Fruit fly (Drosophila melanogaster): ENCODE measurements around the gene CG7990.
A peak's percentile ranks its signal among the peaks of the same experiment; 100 is the strongest.

Gene CG7990

DNA sequence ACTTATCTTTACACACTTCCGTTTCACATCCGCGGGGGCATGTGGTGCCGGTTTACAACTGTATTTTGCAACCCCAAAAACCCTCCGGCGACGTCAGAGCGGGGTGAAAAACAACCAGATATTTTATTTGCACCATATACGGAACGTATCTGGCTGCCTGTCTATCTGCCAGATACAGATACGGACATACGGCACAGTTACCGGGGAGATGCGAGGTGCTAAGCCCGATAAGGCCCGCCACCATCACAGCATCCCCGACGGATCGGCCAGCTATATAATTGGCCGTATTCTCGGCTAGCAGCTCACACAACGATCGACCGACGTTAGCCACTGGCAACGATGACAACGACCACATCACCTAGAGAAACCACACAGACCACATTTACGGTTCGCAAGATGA is 11.2 kb upstream of the CG7990 start, which contains the start of gene Mur18B:
Gene Mur18B (plus strand): TSS at position 301 of the 400 bp plus-strand sequence.
- TF ChIP-seq OdsH (GFP tag; optimal IDR thresholded peaks at IDR 0.05) (no peak), ey (GFP tag; optimal IDR thresholded peaks at IDR 0.05) (no peak), dl (GFP tag; optimal IDR thresholded peaks at IDR 0.05; ENCODE audit: insufficient read depth in 1 of 2, partially characterized antibody in 2 of 2) (no peak), woc (GFP tag; optimal IDR thresholded peaks at IDR 0.05) (no peak), Dif (GFP tag; optimal IDR thresholded peaks at IDR 0.05; ENCODE audit: partially characterized antibody) (no peak), jim (GFP tag; optimal IDR thresholded peaks at IDR 0.05) (no peak), Jra (GFP tag; optimal IDR thresholded peaks at IDR 0.05) (no peak), h (GFP tag; optimal IDR thresholded peaks at IDR 0.05) (no peak), dmrt93B (GFP tag; optimal IDR thresholded peaks at IDR 0.05) (no peak), HLH106 (tag; optimal IDR thresholded peaks at IDR 0.05) (no peak), Dfd (GFP tag; optimal IDR thresholded peaks at IDR 0.05) (no peak), rgr (GFP tag; optimal IDR thresholded peaks at IDR 0.05) (no peak), Vsx2 (GFP tag; optimal IDR thresholded peaks at IDR 0.05; ENCODE audit: partially characterized antibody) (no peak), foxo (GFP tag; optimal IDR thresholded peaks at IDR 0.05) (no peak), psq (GFP tag; optimal IDR thresholded peaks at IDR 0.05) (no peak), sv (GFP tag; optimal IDR thresholded peaks at IDR 0.05) (no peak), tai (GFP tag; optimal IDR thresholded peaks at IDR 0.05) (no peak), Hr83 (GFP tag; optimal IDR thresholded peaks at IDR 0.05; ENCODE audit: poor library complexity, severe bottlenecking) (no peak)

- no peak for TF ChIP-seq Hr78 (GFP tag; optimal IDR thresholded peaks at IDR 0.05)
- TF ChIP-seq tai (GFP tag; optimal IDR thresholded peaks at IDR 0.05), result no peak
- TF ChIP-seq CrebA (GFP tag; optimal IDR thresholded peaks at IDR 0.05; ENCODE audit: borderline replicate concordance), result no peak
- no peak for TF ChIP-seq h (GFP tag; optimal IDR thresholded peaks at IDR 0.05)
- TF ChIP-seq Sp1 (GFP tag; optimal IDR thresholded peaks at IDR 0.05), result no peak
- TF ChIP-seq GATAd (GFP tag; optimal IDR thresholded peaks at IDR 0.05), result no peak
- TF ChIP-seq usp (GFP tag; optimal IDR thresholded peaks at IDR 0.05), result no peak
- TF ChIP-seq jim (GFP tag; optimal IDR thresholded peaks at IDR 0.05), result no peak
- no peak for TF ChIP-seq OdsH (GFP tag; optimal IDR thresholded peaks at IDR 0.05)
- no peak for TF ChIP-seq br (GFP tag; optimal IDR thresholded peaks at IDR 0.05)
- TF ChIP-seq Myc (optimal IDR thresholded peaks at IDR 0.05), result no peak
- no peak for TF ChIP-seq CG32264 (GFP tag; optimal IDR thresholded peaks at IDR 0.05)
- TF ChIP-seq dmrt93B (GFP tag; optimal IDR thresholded peaks at IDR 0.05), result no peak
- no peak for TF ChIP-seq Hnf4 (GFP tag; optimal IDR thresholded peaks at IDR 0.05)
- no peak for TF ChIP-seq Rel (GFP tag; optimal IDR thresholded peaks at IDR 0.05)
- TF ChIP-seq Rel (tag; optimal IDR thresholded peaks at IDR 0.05), result no peak
- no peak for TF ChIP-seq Mio (GFP tag; optimal IDR thresholded peaks at IDR 0.05)
- no peak for TF ChIP-seq brk (GFP tag; optimal IDR thresholded peaks at IDR 0.05)
- no peak for TF ChIP-seq pan (optimal IDR thresholded peaks at IDR 0.05)
- no peak for TF ChIP-seq Dfd (GFP tag; optimal IDR thresholded peaks at IDR 0.05)
Measured at dm6 chrX:19211982-19212381, 10.2 kb upstream of the CG7990 start, which contains the start of gene CG14195. Gene CG14195, minus strand, starts transcription at chrX:19212082.

dm6 chrX:19208014-19208413 is 6.2 kb upstream of the CG7990 start, which contains the start of gene Ulp1:
Gene Ulp1, minus strand, starts transcription at chrX:19208187.
- TF ChIP-seq usp (GFP tag; optimal IDR thresholded peaks at IDR 0.05), result no peak
- peak; percentile 13 for TF ChIP-seq HLH106 (tag; optimal IDR thresholded peaks at IDR 0.05)
- peak; percentile 89 for TF ChIP-seq Dif (GFP tag; optimal IDR thresholded peaks at IDR 0.05; ENCODE audit: partially characterized antibody)
- TF ChIP-seq OdsH (GFP tag; optimal IDR thresholded peaks at IDR 0.05), result no peak
- no peak for TF ChIP-seq woc (GFP tag; optimal IDR thresholded peaks at IDR 0.05)
- peak; percentile 93 for TF ChIP-seq Vsx2 (GFP tag; optimal IDR thresholded peaks at IDR 0.05; ENCODE audit: partially characterized antibody)
- peak; percentile 24 for TF ChIP-seq Myc (optimal IDR thresholded peaks at IDR 0.05)
- TF ChIP-seq Hr83 (GFP tag; optimal IDR thresholded peaks at IDR 0.05; ENCODE audit: poor library complexity, severe bottlenecking), result peak; percentile 52
- TF ChIP-seq Jra (GFP tag; optimal IDR thresholded peaks at IDR 0.05), result no peak
- no peak for TF ChIP-seq Abd-B (GFP tag; optimal IDR thresholded peaks at IDR 0.05)
- no peak for TF ChIP-seq dl (GFP tag; optimal IDR thresholded peaks at IDR 0.05; ENCODE audit: insufficient read depth in 1 of 2, partially characterized antibody in 2 of 2)
- no peak for TF ChIP-seq Sp1 (GFP tag; optimal IDR thresholded peaks at IDR 0.05)

DNA sequence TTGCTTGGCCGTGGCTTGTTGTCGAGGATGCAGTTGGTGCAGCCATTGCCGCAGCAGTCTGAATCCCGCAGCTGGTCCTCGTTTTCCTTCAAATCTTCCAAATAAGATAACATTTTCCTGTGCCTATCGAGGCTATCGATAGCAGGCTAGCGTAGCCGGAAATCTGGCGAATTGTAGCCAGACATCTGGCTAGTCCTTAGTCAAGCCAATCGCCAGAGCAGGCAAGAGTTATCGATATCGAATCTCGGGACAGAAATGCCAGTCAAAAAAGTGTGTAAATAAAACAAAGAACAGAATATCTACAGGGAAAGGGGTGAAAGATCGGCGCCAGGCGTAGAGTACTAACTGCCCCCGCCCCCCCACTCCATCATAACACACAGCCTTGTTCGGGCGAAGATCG is 8.4 kb downstream of the CG7990 start, which contains the start of the genes CG7914 and CG14194:
Gene CG7914 (minus strand): TSS at position 113 of the 400 bp plus-strand sequence.
Gene CG14194 (plus strand): TSS at position 220 of the 400 bp plus-strand sequence.
- TF ChIP-seq Dfd (GFP tag; optimal IDR thresholded peaks at IDR 0.05) (no peak), Myc (optimal IDR thresholded peaks at IDR 0.05) (peak; percentile 69), usp (GFP tag; optimal IDR thresholded peaks at IDR 0.05) (no peak), fru (GFP tag; optimal IDR thresholded peaks at IDR 0.05) (no peak), HLH106 (tag; optimal IDR thresholded peaks at IDR 0.05) (peak; percentile 12), ey (GFP tag; optimal IDR thresholded peaks at IDR 0.05) (no peak), CG32264 (GFP tag; optimal IDR thresholded peaks at IDR 0.05) (no peak), tai (GFP tag; optimal IDR thresholded peaks at IDR 0.05) (no peak)
